Fruit fly (Drosophila melanogaster) whole organism, embryonic: Measurements from ENCODE around the gene Sfp33A4.
A peak's percentile ranks its signal among the peaks of the same experiment; 100 is the strongest.

ENCODE experiments used
- CG11695 ChIP-seq: fragments of 200-800 bp; sonication (Bioruptor generic); IDR thresholded peaks from 3 replicates; pipeline ENCODE4 v1.3.6; 2022; ENCODE audit warnings: missing biosample characterization, missing genetic modification characterization
- CG12299 ChIP-seq: fragments of 200-800 bp; sonication (Bioruptor generic); optimal IDR thresholded peaks from 2 replicates; lab custom pipeline; 2018; ENCODE audit warnings: missing biosample characterization, mild to moderate bottlenecking, missing genetic modification characterization
- CG12659 ChIP-seq: fragments of 200-800 bp; sonication (Bioruptor generic); optimal IDR thresholded peaks from 3 replicates; lab custom pipeline; 2017; ENCODE audit warnings: mild to moderate bottlenecking, missing biosample characterization, missing genetic modification reagents, missing genetic modification characterization
- CG13894 ChIP-seq: fragments of 200-800 bp; sonication (Bioruptor generic); optimal IDR thresholded peaks from 3 replicates; lab custom pipeline; 2018; ENCODE audit warnings: missing biosample characterization, mild to moderate bottlenecking, missing genetic modification characterization, moderate library complexity
- CG3163 ChIP-seq: fragments of 200-800 bp; sonication (Bioruptor generic); optimal IDR thresholded peaks from 3 replicates; lab custom pipeline; 2016; ENCODE audit warnings: missing biosample characterization, missing genetic modification characterization
- CG34224 ChIP-seq: fragments of 200-800 bp; sonication (Bioruptor generic); IDR thresholded peaks from 3 replicates; pipeline ENCODE4 v1.3.6; 2022; ENCODE audit warnings: missing biosample characterization, missing genetic modification characterization; ENCODE audit not compliant: partially characterized antibody
- CG34422 ChIP-seq: fragments of 200-800 bp; sonication (Bioruptor generic); IDR thresholded peaks from 3 replicates; pipeline ENCODE4 v1.3.6; 2022; ENCODE audit warnings: missing biosample characterization, missing genetic modification characterization
- CG42726 ChIP-seq: fragments of 200-800 bp; sonication (Bioruptor generic); IDR thresholded peaks from 2 replicates; pipeline ENCODE4 v1.3.6; 2022; ENCODE audit warnings: missing biosample characterization, missing genetic modification characterization; ENCODE audit not compliant: partially characterized antibody
- CG4282 ChIP-seq: fragments of 200-800 bp; sonication (Bioruptor generic); optimal IDR thresholded peaks from 2 replicates; lab custom pipeline; 2016; ENCODE audit warnings: missing biosample characterization, missing genetic modification characterization
- CG43689 ChIP-seq: fragments of 200-800 bp; sonication (Bioruptor generic); IDR thresholded peaks from 2 replicates; pipeline ENCODE4 v1.3.6; 2022; ENCODE audit warnings: missing biosample characterization, missing genetic modification characterization
- CG4404 ChIP-seq: fragments of 200-800 bp; sonication (Bioruptor generic); IDR thresholded peaks from 2 replicates; pipeline ENCODE4 v1.3.6; 2022; ENCODE audit warnings: missing biosample characterization, missing genetic modification characterization
- CG6254 ChIP-seq: fragments of 200-800 bp; sonication (Bioruptor generic); optimal IDR thresholded peaks from 3 replicates; lab custom pipeline; 2017; ENCODE audit warnings: mild to moderate bottlenecking, missing biosample characterization, missing genetic modification reagents, missing genetic modification characterization
- CG8290 ChIP-seq, 3 experiments: fragments of 200-800 bp; sonication (Bioruptor generic); optimal IDR thresholded peaks; 2 replicates each; lab custom pipeline; 2016 to 2019; ENCODE audit warnings: missing biosample characterization in 3 of 3, missing genetic modification characterization in 3 of 3, mild to moderate bottlenecking in 2 of 3, moderate library complexity in 1 of 3
- CTCF ChIP-seq: fragments of 200-800 bp; sonication (Bioruptor generic); optimal IDR thresholded peaks from 2 replicates; lab custom pipeline; 2017; ENCODE audit warnings: missing biosample characterization, mild to moderate bottlenecking, missing genetic modification characterization, moderate library complexity
- Dip3 ChIP-seq: fragments of 200-800 bp; sonication (Bioruptor generic); optimal IDR thresholded peaks from 3 replicates; lab custom pipeline; 2016; ENCODE audit warnings: missing biosample characterization, missing genetic modification characterization
- Dll ChIP-seq: fragments of 200-800 bp; sonication (Bioruptor generic); IDR thresholded peaks from 4 replicates; pipeline ENCODE4 v1.3.6; 2022; ENCODE audit warnings: missing biosample characterization, missing genetic modification characterization; ENCODE audit not compliant: partially characterized antibody
- Eip74EF ChIP-seq, 2 experiments: fragments of 200-800 bp in 1 of 2; fragments of >200 bp in 1 of 2; sonication (Bioruptor generic) in 1 of 2; optimal IDR thresholded peaks; 2 replicates each; lab custom pipeline; 2017 to 2019; ENCODE audit warnings: missing biosample characterization in 2 of 2, missing genetic modification characterization in 2 of 2, mild to moderate bottlenecking in 1 of 2, moderate library complexity in 1 of 2
- Elba2 ChIP-seq: fragments of 200-800 bp; sonication (Bioruptor generic); optimal IDR thresholded peaks from 3 replicates; lab custom pipeline; 2016; ENCODE audit warnings: missing biosample characterization, missing genetic modification characterization
- H15 ChIP-seq: fragments of 200-800 bp; sonication (Bioruptor generic); IDR thresholded peaks from 3 replicates; pipeline ENCODE4 v1.3.6; 2022; ENCODE audit warnings: missing biosample characterization, missing genetic modification characterization
- MESR4 ChIP-seq: fragments of 200-800 bp; sonication (Bioruptor generic); optimal IDR thresholded peaks from 2 replicates; lab custom pipeline; 2018; ENCODE audit warnings: missing biosample characterization, mild to moderate bottlenecking, missing genetic modification characterization, moderate library complexity
- Med ChIP-seq: fragments of 200-800 bp; sonication (Bioruptor generic); peaks from one replicate; lab custom pipeline; 2016; ENCODE audit warnings: missing biosample characterization, missing genetic modification characterization, mild to moderate bottlenecking, inconsistent platforms, moderate library complexity
- Meics ChIP-seq: fragments of 200-800 bp; sonication (Bioruptor generic); optimal IDR thresholded peaks from 2 replicates; lab custom pipeline; 2017; ENCODE audit warnings: missing biosample characterization, mild to moderate bottlenecking, missing genetic modification characterization
- PHDP ChIP-seq: fragments of 200-800 bp; sonication (Bioruptor generic); optimal IDR thresholded peaks from 3 replicates; lab custom pipeline; 2018; ENCODE audit warnings: missing biosample characterization, mild to moderate bottlenecking, missing genetic modification characterization, moderate library complexity
- Trl ChIP-seq, 3 experiments: fragments of >200 bp in 2 of 3; fragments of 200-800 bp in 1 of 3; sonication (Bioruptor generic) in 1 of 3; optimal IDR thresholded peaks; 2 replicates in 1 of 3; 3 replicates in 2 of 3; lab custom pipeline; 2016 to 2017; ENCODE audit warnings: missing biosample characterization in 1 of 3, missing genetic modification characterization in 1 of 3
- YL-1 ChIP-seq: fragments of 200-800 bp; sonication (Bioruptor generic); optimal IDR thresholded peaks from 3 replicates; lab custom pipeline; 2017; ENCODE audit warnings: missing biosample characterization, mild to moderate bottlenecking, missing genetic modification characterization
- ab ChIP-seq: fragments of 200-800 bp; sonication (Bioruptor generic); optimal IDR thresholded peaks from 2 replicates; lab custom pipeline; 2016; ENCODE audit warnings: missing biosample characterization, missing genetic modification characterization
- ato ChIP-seq: fragments of 200-800 bp; sonication (Bioruptor generic); IDR thresholded peaks from 2 replicates; pipeline ENCODE4 v1.3.6; 2022; ENCODE audit warnings: missing biosample characterization, missing genetic modification characterization; ENCODE audit not compliant: partially characterized antibody
- bsh ChIP-seq, 2 experiments: fragments of 200-800 bp; sonication (Bioruptor generic); optimal IDR thresholded peaks; 2 replicates each; lab custom pipeline; 2017 to 2018; ENCODE audit warnings: mild to moderate bottlenecking in 2 of 2, missing biosample characterization in 2 of 2, missing genetic modification characterization in 2 of 2, moderate library complexity in 1 of 2
- chn ChIP-seq: fragments of 200-800 bp; sonication (Bioruptor generic); optimal IDR thresholded peaks from 2 replicates; lab custom pipeline; 2016; ENCODE audit warnings: missing biosample characterization, missing genetic modification characterization
- dati ChIP-seq: fragments of 200-800 bp; sonication (Bioruptor generic); IDR thresholded peaks from 2 replicates; pipeline ENCODE4 v1.3.6; 2022; ENCODE audit warnings: missing biosample characterization, missing genetic modification characterization
- dimm ChIP-seq: fragments of 200-800 bp; sonication (Bioruptor generic); IDR thresholded peaks from 2 replicates; pipeline ENCODE4 v1.3.6; 2022; ENCODE audit warnings: missing biosample characterization, missing genetic modification characterization
- ftz-f1 ChIP-seq: fragments of 200-800 bp; sonication (Bioruptor generic); optimal IDR thresholded peaks from 2 replicates; lab custom pipeline; 2016; ENCODE audit warnings: missing biosample characterization, missing genetic modification characterization
- gem ChIP-seq: fragments of 200-800 bp; sonication (Bioruptor generic); optimal IDR thresholded peaks from 2 replicates; lab custom pipeline; 2019; ENCODE audit warnings: missing biosample characterization, mild to moderate bottlenecking, missing genetic modification characterization, moderate library complexity
- inv ChIP-seq: fragments of 200-800 bp; sonication (Bioruptor generic); IDR thresholded peaks from 2 replicates; pipeline ENCODE4 v1.3.6; 2022; ENCODE audit warnings: missing biosample characterization, missing genetic modification characterization; ENCODE audit not compliant: partially characterized antibody
- mam ChIP-seq: fragments of 200-800 bp; sonication (Bioruptor generic); optimal IDR thresholded peaks from 3 replicates; lab custom pipeline; 2016; ENCODE audit warnings: missing biosample characterization, missing genetic modification characterization
- mld ChIP-seq: fragments of 200-800 bp; sonication (Bioruptor generic); IDR thresholded peaks from 3 replicates; pipeline ENCODE4 v1.3.6; 2022; ENCODE audit warnings: missing biosample characterization, missing genetic modification characterization; ENCODE audit not compliant: partially characterized antibody
- onecut ChIP-seq: fragments of 200-800 bp; sonication (Bioruptor generic); IDR thresholded peaks from 2 replicates; pipeline ENCODE4 v1.3.6; 2022; ENCODE audit warnings: missing biosample characterization, missing genetic modification characterization
- peb ChIP-seq: fragments of 200-800 bp; sonication (Bioruptor generic); IDR thresholded peaks from 2 replicates; pipeline ENCODE4 v1.3.6; 2022; ENCODE audit warnings: missing biosample characterization, missing genetic modification characterization
- ranshi ChIP-seq: fragments of 200-800 bp; sonication (Bioruptor generic); IDR thresholded peaks from 2 replicates; pipeline ENCODE4 v1.3.6; 2022; ENCODE audit warnings: missing biosample characterization, missing genetic modification characterization
- sc ChIP-seq, 3 experiments: fragments of >200 bp in 2 of 3; fragments of 200-800 bp in 1 of 3; sonication (Bioruptor generic) in 1 of 3; optimal IDR thresholded peaks; 2 replicates in 2 of 3; 3 replicates in 1 of 3; lab custom pipeline; 2017; ENCODE audit warnings: mild to moderate bottlenecking in 1 of 3, missing biosample characterization in 1 of 3, missing genetic modification characterization in 1 of 3, missing genetic modification reagents in 1 of 3
- sens ChIP-seq: fragments of 200-800 bp; sonication (Bioruptor generic); peaks from one replicate; lab custom pipeline; 2016; ENCODE audit warnings: missing biosample characterization, missing genetic modification characterization
- slbo ChIP-seq: fragments of 200-800 bp; sonication (Bioruptor generic); IDR thresholded peaks from 2 replicates; pipeline ENCODE4 v1.3.6; 2022; ENCODE audit warnings: missing biosample characterization, missing genetic modification characterization
- sna ChIP-seq: fragments of 200-800 bp; sonication (Bioruptor generic); IDR thresholded peaks from 2 replicates; pipeline ENCODE4 v1.3.6; 2022; ENCODE audit warnings: missing biosample characterization, missing genetic modification characterization; ENCODE audit not compliant: partially characterized antibody
- sug ChIP-seq: fragments of 200-800 bp; optimal IDR thresholded peaks from 2 replicates; lab custom pipeline; 2019; ENCODE audit warnings: missing biosample characterization, mild to moderate bottlenecking, missing genetic modification characterization, moderate library complexity
- unc-4 ChIP-seq: fragments of 200-800 bp; sonication (Bioruptor generic); IDR thresholded peaks from 2 replicates; pipeline ENCODE4 v1.3.6; 2022; ENCODE audit warnings: missing biosample characterization, missing genetic modification characterization; ENCODE audit not compliant: partially characterized antibody
- zen ChIP-seq: fragments of 200-800 bp; sonication (Bioruptor generic); optimal IDR thresholded peaks from 3 replicates; lab custom pipeline; 2018; ENCODE audit warnings: missing biosample characterization, mild to moderate bottlenecking, missing genetic modification characterization, moderate library complexity

Gene Sfp33A4

DNA sequence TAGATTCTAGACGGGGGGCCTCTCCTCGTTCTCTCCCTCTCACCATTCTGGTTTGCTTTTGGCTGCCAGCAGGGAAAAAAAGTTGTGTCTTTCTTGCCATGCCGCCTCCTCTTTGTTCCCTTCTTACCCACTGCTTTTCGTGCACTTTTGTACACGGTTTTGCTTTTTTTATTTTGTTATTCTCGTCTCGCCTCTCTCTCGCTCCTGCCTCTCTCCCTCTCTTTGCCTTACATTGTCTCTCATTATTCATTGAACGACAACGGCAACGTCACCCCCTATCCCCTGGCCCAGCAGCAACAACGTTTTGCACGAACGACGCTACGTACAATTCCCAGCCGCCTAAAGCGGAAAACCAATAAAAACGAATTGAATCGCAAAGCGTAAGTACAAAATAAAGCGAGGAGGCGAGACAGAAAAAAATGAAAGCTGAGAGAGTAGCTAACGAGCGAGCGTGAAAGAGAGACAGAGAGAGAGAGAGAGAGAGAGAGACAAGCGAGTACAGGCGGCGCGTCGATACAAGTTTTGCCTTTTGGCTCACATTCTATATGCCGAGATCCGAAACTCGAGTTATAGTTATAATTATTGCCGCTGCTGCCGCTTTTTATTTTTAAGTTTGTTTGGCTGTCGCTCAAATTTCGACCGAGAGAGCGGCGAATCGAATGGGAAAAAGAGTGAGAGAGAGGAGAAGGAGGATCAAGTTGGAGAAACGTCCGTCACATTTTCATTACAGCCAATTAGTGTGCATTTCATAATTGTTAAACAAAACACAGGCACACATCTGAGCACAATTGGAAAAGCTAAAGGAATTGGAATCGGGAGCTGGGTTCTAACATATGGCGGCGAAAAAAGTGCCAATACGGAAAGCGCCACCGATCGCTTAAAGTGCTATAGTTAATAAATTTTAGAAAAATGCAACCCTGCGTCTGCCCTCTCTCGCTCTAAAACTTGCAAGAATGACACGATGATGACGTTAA is 30.1 kb upstream of the Sfp33A4 start:
- TF ChIP-seq zen (tag; lab: Kevin White, UChicago) (no peak), CG6254 (GFP tag; lab: Kevin White, UChicago) (peak; percentile 57), Meics (no peak), ftz-f1 (GFP tag; lab: Kevin White, UChicago) (peak; percentile 55), CG34422 (peak; percentile 13; the same call in 1 of the 3 replicates), Dip3 (GFP tag; lab: Kevin White, UChicago) (peak; percentile 9), inv (GFP tag; lab: Robert Waterston, UW) (no peak), sna (GFP tag; lab: Robert Waterston, UW) (peak; percentile 32; the same call in 1 of the 2 replicates), YL-1 (GFP tag; lab: Kevin White, UChicago) (peak; percentile 1), CG43689 (GFP tag; lab: Robert Waterston, UW) (no peak), ranshi (GFP tag; lab: Robert Waterston, UW) (no peak), sug (peak; percentile 87), CG12659 (GFP tag; lab: Kevin White, UChicago) (peak; percentile 6), MESR4 (no peak), mld (GFP tag; lab: Robert Waterston, UW) (no peak), CG13894 (tag; lab: Kevin White, UChicago) (peak; percentile 68), ab (GFP tag; lab: Kevin White, UChicago) (peak; percentile 18), Elba2 (GFP tag; lab: Kevin White, UChicago) (peak; percentile 76), sens (peak; percentile 82), H15 (no peak), dati (no peak), CG42726 (GFP tag; lab: Robert Waterston, UW) (0 out of 2 replicates have a peak, but pooled peaks have one; percentile 44), PHDP (tag; lab: Kevin White, UChicago) (no peak), bsh (GFP tag; optimal IDR thresholded peaks at IDR 0.05; lab: Kevin White, UChicago) (peak in 1 of 2 experiments; percentile 82), dimm (GFP tag; lab: Robert Waterston, UW) (no peak), peb (GFP tag; lab: Robert Waterston, UW) (no peak), CG3163 (GFP tag; lab: Kevin White, UChicago) (peak; percentile 75), mam (no peak), unc-4 (GFP tag; lab: Robert Waterston, UW) (peak; percentile 48), sc (optimal IDR thresholded peaks at IDR 0.05; lab: Kevin White, UChicago) (no peak), sc (GFP tag; optimal IDR thresholded peaks at IDR 0.05; lab: Kevin White, UChicago) (no peak), slbo (GFP tag; lab: Robert Waterston, UW) (no peak), chn (GFP tag; lab: Kevin White, UChicago) (peak; percentile 22), CG34224 (GFP tag; lab: Robert Waterston, UW) (peak; percentile 45; the same call in 2 of the 3 replicates), CTCF (GFP tag; lab: Kevin White, UChicago) (peak; percentile 70), Trl (optimal IDR thresholded peaks at IDR 0.05; lab: Kevin White, UChicago) (peak; percentile 88 to 99), Trl (GFP tag; optimal IDR thresholded peaks at IDR 0.05; lab: Kevin White, UChicago) (peak; percentile 65), CG4404 (GFP tag; lab: Robert Waterston, UW) (no peak), gem (tag; lab: Kevin White, UChicago) (peak; percentile 10), CG8290 (GFP tag; optimal IDR thresholded peaks at IDR 0.05; lab: Kevin White, UChicago) (no peak), CG8290 (tag; optimal IDR thresholded peaks at IDR 0.05; lab: Kevin White, UChicago) (no peak), CG4282 (GFP tag; lab: Kevin White, UChicago) (no peak), Dll (GFP tag; lab: Robert Waterston, UW) (peak; percentile 42; the same call in 1 of the 4 replicates), ato (GFP tag; lab: Robert Waterston, UW) (peak; percentile 7; the same call in 1 of the 2 replicates), Eip74EF (GFP tag; optimal IDR thresholded peaks at IDR 0.05; lab: Kevin White, UChicago) (peak in 1 of 2 experiments; percentile 16), CG12299 (peak; percentile 30), onecut (GFP tag; lab: Robert Waterston, UW) (peak; percentile 67; the same call in 1 of the 2 replicates), CG11695 (GFP tag; lab: Robert Waterston, UW) (no peak), Med (GFP tag; lab: Kevin White, UChicago) (peak; percentile 87)
